Fruit fly (Drosophila melanogaster): ENCODE results near the gene CG45488.
"Not testable (repeated sequence)": the region's sequence is repeated elsewhere in the genome, so short reads cannot be mapped to it uniquely, and the experiment has no call there.

dm6 chrX:19944047-19944446, 23.8 kb upstream of the CG45488 start, which contains the start of gene CG45492:
- not testable (repeated sequence) for TF ChIP-seq psq (optimal IDR thresholded peaks at IDR 0.05); Dll (optimal IDR thresholded peaks at IDR 0.05); pan (optimal IDR thresholded peaks at IDR 0.05); usp (GFP tag; optimal IDR thresholded peaks at IDR 0.05); CG8478 (optimal IDR thresholded peaks at IDR 0.05)
